Worm (Caenorhabditis elegans) whole organism, L3 larva: ENCODE data around the gene C07G3.8.

ENCODE experiments used
- aly-2 ChIP-seq: fragments of 150-350 bp; optimal IDR thresholded peaks from 2 replicates; lab custom pipeline; 2014; ENCODE audit warnings: missing biosample characterization, missing genetic modification characterization
- elt-1 ChIP-seq: fragments of 150-350 bp; optimal IDR thresholded peaks from 2 replicates; lab custom pipeline; 2014; ENCODE audit warnings: missing biosample characterization, missing genetic modification characterization
- jun-1 ChIP-seq: fragments of 150-350 bp; optimal IDR thresholded peaks from 2 replicates; lab custom pipeline; 2014; ENCODE audit warnings: missing biosample characterization, missing genetic modification reagents, missing genetic modification characterization
- lin-39 ChIP-seq: fragments of 150-350 bp; optimal IDR thresholded peaks from 2 replicates; lab custom pipeline; 2018; ENCODE audit warnings: missing biosample characterization, missing genetic modification reagents, missing genetic modification characterization
- nhr-237 ChIP-seq: fragments of 150-350 bp; optimal IDR thresholded peaks from 2 replicates; lab custom pipeline; 2014; ENCODE audit warnings: missing biosample characterization, missing genetic modification characterization
- nhr-43 ChIP-seq: sonication (generic microtip); optimal IDR thresholded peaks from 2 replicates; lab custom pipeline; 2016; ENCODE audit warnings: mild to moderate bottlenecking, missing genetic modification characterization, missing compliant biosample characterization; ENCODE audit not compliant: poor library complexity, severe bottlenecking
- nhr-76 ChIP-seq: fragments of 150-350 bp; sonication (generic microtip); optimal IDR thresholded peaks from 5 replicates; lab custom pipeline; 2014; ENCODE audit warnings: missing biosample characterization, missing genetic modification characterization
- nhr-77 ChIP-seq: fragments of 150-350 bp; optimal IDR thresholded peaks from 2 replicates; lab custom pipeline; 2014; ENCODE audit warnings: missing biosample characterization, missing genetic modification characterization
- pqm-1 ChIP-seq: fragments of 150-350 bp; optimal IDR thresholded peaks from 2 replicates; lab custom pipeline; 2017; ENCODE audit warnings: missing biosample characterization, missing genetic modification characterization, inconsistent platforms

DNA sequence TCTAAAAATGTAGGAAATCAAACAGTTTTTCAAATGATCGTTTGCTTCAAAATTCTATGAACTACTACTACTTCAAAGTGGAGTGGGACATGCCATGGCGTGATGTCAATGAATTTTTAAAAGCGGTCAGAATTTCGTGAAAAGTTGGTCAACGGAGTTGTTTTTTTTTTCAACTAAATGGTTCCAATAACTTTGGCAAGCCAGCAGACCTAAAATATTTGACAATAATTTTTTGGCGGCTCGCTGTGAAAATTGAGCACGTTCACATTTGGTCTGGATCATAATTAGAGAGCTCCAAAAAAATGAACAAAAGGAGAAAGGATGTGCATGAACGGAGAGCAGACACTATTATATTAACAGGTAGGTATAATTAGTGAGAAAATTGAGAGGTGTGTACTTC is 51.6 kb downstream of the C07G3.8 start:
- TF ChIP-seq elt-1 (tag; lab: Kevin White, UChicago) (no peak), nhr-76 (tag; lab: Kevin White, UChicago) (no peak), nhr-77 (tag; lab: Kevin White, UChicago) (no peak), lin-39 (no peak), nhr-43 (tag; lab: Kevin White, UChicago) (no peak), jun-1 (no peak), nhr-237 (tag; lab: Kevin White, UChicago) (no peak), pqm-1 (tag; lab: Kevin White, UChicago) (no peak), aly-2 (no peak)
